Worm (Caenorhabditis elegans): ENCODE results near the gene col-110.

DNA sequence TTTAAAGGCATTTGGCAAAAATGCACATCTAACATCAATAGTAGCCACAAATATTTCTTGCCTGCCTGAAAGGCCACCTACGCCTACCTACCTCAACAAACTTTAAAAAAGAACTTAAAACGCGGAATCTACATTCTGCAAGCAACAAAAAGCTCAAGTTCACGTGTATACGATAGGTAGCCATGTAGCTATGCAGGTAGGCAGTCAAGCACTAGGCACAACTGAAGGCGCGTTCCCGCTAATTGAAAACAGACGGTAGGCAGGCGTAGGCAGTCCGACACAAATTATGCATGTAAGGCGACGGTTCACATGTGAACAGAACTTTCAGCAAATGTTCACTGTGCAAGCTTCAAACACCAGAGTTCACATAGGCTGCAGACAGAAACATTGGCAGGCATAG is 3.1 kb upstream of the col-110 start:
- TF ChIP-seq med-1 (GFP tag; optimal IDR thresholded peaks at IDR 0.05; ENCODE audit: insufficient read depth): no peak
- TF ChIP-seq ztf-23 (GFP tag; IDR thresholded peaks at IDR 0.05): no peak
- TF ChIP-seq cog-1 (tag; optimal IDR thresholded peaks at IDR 0.05): no peak
- no peak for TF ChIP-seq ref-1 (GFP tag; conservative IDR thresholded peaks at IDR 0.05)
- TF ChIP-seq tab-1 (GFP tag; IDR thresholded peaks at IDR 0.05): no peak
- no peak for TF ChIP-seq T22C8.4 (GFP tag; IDR thresholded peaks at IDR 0.05)
- no peak for TF ChIP-seq klf-2 (GFP tag; conservative IDR thresholded peaks at IDR 0.05)
